Fruit fly (Drosophila melanogaster) whole organism, larva: Measurements from ENCODE around the gene SH3PX1.

Experiments
- noc ChIP-seq: fragments of 200-800 bp; sonication (Bioruptor generic); optimal IDR thresholded peaks from 3 replicates; lab custom pipeline; 2019; ENCODE audit warnings: missing biosample characterization, mild to moderate bottlenecking, missing genetic modification characterization, moderate library complexity

SH3PX1 gene

DNA sequence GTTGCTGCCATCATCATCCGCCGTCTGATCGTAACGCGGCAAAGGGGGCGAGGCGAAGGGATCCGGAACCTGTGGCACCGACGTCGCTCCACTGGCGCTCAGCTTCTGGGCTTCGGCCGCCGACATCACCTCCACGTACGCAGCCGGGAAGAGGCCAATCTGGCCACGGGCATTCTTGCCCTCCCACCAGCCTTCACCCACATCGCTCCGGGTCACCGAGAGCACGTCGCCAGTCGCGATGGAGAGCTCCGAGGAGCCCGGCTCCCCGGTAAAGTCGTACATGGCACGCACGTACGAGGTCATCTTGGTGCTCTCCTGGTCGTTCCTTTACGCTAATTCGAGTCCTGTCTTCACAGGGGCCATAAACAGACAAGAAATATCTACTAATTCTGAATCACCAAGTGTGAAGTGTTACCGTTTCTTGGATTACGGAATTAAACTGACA lies at the start of gene SH3PX1:
TSS of gene SH3PX1 (minus strand) at position 445 of the 445 bp plus-strand sequence.
- no peak for TF ChIP-seq noc

DNA sequence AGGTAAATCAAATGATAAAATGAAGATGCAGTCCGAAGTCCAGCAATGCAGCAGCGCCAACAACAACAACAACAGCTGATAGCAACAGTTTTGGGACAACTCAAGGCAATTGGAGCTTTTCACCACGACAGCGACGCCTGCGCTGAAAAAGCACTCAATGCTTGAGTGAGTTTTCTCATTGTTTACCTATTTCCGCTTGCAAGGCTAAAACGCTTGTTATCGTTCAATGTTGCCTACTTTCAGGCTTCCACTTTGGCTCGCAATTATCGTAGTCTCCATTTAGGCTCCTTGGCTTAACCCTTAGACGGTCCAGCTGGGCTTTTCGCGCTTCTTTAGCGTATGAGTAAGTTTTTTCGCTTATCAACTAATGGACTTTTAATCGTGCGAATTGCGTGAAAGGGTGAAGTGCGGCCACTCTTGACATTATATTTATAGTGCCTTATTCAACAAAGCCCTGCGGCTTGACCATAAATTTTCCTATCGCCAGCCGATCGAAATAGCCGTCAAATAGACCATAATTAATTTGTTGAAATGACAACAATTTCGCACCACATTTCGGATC lies 48.5 kb upstream of the SH3PX1 start:
- TF ChIP-seq noc = peak; percentile 67

DNA sequence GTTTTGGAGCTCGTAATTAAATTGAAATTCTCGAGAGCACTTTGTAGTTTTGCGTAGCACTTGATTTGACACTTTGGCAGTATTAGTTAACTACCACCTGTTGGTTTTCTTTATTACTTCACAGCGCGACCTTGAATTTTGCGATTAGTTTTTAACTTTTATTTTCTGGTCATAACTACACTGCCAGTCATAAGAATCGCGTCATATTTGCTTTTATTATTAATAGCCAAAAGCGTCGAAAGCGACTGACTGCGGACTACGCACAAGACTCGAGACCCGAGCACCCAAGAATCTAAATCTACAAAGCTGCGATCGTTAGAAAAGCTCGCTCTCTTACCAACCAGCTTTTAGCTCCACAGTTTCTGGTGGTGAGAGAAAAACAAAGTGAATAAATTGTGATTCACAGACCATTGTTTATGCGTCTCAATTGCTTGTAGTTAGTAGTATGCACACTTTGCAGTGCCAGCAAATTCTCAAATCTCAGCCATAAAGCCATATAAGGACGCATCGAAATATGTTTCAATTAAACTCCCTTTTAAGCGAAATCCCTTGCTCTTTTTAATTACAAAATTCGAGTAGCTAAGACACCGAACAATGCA lies 46.6 kb upstream of the SH3PX1 start, which contains the start of gene CG42268:
TSS of gene CG42268 (minus strand) at position 245 of the 599 bp plus-strand sequence.
- TF ChIP-seq noc = peak; percentile 9

DNA sequence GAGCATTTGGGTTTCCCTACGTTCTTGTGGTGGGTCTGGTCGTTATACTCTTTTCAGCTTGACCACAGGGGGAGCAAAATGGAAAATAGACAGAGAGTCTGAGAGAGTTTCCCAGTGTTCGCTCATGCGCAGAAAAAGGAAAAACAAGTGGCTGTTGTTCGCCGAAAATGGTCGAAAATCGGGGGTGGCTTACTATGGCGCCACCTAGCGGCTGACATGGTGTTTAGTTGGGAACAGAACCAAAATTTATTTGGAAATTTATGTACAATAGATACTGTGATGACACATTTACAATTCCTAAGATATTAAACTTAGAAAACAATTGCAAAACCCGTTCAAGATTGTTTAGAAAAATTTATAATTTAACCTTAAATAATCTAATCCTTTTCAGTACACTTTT lies 38.0 kb upstream of the SH3PX1 start:
- no peak for TF ChIP-seq noc

DNA sequence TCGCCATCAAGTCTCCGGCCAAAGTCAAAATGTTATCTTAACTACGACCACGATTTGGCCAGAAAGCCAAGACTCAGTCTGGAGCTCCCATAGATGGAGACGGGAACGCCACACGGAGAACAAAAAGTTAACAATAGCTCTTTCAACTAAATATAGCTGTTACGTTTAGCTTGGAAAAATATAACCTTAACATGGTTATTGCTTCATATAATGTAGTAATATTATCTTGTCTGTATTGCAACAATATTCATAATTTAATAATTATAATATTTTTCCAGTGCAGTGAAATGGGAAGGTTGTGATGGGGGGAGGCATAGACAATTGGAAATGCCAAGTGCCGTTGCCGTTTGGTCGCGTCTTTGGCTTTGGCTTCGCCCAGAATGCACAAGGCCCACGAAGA lies 31.8 kb upstream of the SH3PX1 start:
- TF ChIP-seq noc = no peak

DNA sequence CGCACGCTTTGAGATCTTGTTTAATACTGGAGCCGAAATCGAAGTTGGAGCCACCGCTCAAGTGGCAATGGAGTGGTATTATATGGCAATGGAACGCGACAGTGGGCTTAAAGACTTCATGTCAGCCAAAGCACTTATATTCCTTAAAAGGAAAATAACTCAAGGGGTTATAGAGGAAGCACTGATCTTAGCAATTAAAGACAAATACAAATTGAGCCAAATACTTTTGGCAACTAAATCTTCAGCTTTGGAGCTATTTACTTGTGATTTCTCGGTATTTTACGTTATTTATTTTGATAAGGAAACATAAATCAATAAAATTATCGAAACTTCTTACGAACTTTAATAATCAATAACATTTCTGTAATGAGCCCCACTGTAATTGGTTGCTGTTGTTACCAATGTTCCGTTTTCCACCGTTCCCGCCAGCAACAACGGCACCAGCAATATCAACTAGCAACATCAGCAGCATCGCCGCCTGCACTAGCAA lies 30.5 kb upstream of the SH3PX1 start:
- TF ChIP-seq noc = no peak

DNA sequence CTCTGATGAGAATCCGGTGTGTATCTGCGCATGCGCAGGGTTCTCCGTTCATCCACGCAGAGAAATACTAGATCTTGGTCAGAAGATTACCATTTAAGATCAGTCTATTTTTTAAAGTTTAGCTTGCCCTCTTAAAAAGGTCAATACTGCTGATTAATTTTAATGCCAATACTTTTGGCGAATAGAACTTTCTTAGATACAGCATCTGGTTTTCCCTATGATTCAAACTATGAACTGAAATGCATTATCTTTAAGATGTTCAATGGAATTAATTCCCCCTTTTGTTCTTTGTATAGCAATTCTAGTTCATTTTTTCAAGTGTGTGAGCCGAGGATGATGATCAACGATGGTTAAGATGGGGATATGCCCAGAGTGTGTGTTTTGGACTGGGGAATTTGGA lies 28.7 kb upstream of the SH3PX1 start:
- no peak for TF ChIP-seq noc

DNA sequence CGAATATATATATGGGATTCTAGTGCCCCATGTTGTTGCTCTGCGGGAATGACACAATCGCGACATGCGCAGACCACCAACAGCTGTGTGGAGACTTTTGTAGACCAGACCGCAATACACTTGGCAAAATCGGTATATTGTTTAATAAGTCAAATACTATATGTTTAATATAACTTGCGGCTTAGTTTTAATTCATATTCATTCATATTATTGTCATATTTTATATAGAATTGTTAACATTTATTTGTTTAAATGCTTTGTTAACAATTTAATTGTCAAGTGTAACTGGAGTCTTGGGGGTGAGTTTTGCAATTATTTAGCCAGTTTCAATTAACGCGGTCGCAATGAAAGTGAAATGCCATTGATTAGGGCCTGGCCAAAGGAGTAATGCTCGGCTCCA lies 26.0 kb upstream of the SH3PX1 start:
- TF ChIP-seq noc = no peak

DNA sequence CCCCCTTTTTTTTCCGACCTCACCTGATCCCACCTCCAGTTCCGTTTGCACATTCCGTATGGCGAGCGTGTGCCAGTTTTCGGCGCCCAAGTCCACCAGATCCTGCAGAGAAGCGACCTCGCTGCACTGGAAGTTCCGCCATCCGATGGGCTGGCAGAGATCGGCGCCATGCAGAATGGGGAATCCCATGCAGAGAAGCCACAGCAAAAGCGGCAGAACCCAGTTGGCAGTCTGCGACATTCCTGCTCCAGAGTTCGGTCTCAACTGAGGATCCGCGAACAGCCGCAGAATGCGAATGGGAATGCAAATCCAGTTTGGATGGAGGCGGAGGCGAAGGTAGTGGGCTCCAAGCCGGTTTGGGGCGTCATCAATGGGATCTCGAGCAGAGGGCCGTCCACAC lies 19.9 kb upstream of the SH3PX1 start, which contains the start of gene CG6749:
TSS of gene CG6749 (minus strand) at position 245 of the 400 bp plus-strand sequence.
- no peak for TF ChIP-seq noc

DNA sequence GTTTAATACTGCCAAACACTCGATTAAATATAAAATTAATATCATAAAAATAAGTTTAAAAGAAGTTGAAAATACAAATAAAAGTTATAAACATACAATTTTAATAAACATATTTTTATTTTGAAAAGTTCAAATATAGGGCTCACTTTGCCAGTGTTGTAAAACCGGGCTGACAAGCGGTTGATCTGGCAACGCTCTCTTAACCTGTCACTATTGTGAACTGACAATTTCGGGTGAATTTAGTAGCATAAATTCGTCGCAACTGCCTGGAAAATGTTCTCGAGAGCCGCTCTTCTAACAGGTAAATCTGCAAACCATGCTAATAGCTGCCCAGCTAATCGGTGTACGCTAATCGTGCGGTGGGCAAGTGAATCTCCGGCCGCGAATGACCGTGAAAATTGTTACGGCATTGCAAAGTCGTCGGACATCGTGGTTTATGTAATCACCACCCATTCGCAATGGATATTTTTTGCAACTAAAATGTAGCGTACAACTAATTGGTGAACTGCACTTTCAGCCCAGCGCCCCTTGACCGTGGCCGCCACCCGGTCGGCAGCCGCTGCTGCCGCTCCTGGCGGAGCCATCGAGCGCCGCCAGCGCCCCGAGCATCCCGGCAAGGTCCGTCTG lies 16.3 kb upstream of the SH3PX1 start, which contains the start of gene ATPsynB:
TSS of gene ATPsynB (plus strand) at position 205 of the 627 bp plus-strand sequence.
- no peak for TF ChIP-seq noc

DNA sequence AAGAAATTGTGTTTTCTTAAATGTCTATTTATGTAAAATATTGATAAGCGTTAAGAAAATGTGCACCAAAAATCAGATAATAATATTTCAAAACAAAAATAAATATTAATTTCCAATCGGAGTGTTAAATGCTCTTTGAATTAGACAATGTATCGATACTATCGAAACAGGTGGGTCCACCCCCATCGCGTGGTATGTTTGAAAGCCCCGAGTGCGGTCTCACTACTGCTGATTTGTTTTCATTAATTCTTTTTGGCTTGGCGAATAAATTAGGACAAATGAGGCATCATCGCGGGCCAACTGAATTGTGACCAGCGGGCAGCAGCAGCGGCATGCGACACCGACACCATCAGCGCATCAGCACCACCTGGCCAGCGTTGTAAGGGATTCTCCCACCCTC lies 13.1 kb upstream of the SH3PX1 start, which contains the start of gene Naa60:
TSS of gene Naa60 (plus strand) at position 189 of the 400 bp plus-strand sequence.
- no peak for TF ChIP-seq noc

DNA sequence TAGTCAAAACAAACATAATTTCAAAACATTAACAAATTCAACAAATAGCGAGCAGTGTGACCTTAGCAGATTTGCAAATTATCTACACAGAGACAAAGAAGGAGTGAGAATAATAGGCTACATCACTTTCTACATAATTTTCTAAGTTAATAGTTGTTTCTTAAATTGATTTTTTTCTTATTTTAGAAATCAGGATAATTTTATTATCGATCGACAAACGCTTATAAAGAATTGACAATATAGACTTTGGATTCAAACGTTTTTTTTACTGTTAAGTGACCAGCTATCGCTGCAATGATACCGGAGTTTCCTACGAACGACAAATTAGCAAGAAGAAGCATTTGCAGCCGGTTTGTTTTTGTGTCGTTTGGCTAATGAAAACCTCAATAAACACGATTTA lies 9.5 kb upstream of the SH3PX1 start, which contains the start of the genes nbs and defl:
TSS of gene nbs (minus strand) at position 87 of the 400 bp plus-strand sequence.
TSS of gene defl (plus strand) at position 316 of the 400 bp plus-strand sequence.
- peak; percentile 42 for TF ChIP-seq noc

DNA sequence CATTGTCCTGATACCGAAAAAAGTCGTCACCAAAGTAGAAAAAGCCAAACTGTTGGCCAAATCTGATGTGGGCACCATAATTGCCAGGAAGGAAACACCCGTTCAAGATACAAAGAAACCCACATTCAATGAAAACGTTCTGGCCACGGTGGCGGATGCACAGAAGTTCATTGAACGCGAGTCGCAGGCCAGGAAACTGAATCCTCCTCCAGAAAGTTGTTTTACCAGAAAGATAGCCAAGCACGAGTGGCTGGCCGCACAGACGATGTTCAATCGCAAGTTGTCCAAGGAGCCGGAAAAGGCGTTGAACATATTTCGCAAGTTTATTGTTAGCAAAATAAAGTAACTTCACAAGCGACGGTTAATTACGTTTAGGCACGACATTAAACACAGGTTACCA lies 6.5 kb upstream of the SH3PX1 start:
- TF ChIP-seq noc = no peak

DNA sequence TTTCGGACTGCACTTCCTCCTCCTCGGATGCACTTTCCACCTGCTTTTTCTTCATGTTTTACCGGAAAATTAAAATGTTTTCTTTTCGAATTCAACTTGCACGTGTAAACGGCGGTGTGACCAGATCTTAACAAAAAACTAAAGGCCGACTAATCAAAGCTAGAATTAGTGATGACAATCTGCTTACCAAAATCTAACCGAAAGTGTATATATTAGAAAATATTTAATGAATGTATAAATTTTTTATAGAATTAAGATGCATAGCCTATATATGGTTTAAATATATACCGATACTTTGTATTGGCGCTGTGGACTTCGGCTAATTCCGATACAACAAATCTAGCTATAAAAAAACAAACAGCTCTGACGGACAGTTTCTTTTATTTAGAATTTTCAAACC lies 5.3 kb upstream of the SH3PX1 start, which contains the start of the genes CG18178 and CG14174:
TSS of gene CG18178 (minus strand) at position 216 of the 400 bp plus-strand sequence.
TSS of gene CG14174 (plus strand) at position 400 of the 400 bp plus-strand sequence.
- TF ChIP-seq noc = peak; percentile 58

DNA sequence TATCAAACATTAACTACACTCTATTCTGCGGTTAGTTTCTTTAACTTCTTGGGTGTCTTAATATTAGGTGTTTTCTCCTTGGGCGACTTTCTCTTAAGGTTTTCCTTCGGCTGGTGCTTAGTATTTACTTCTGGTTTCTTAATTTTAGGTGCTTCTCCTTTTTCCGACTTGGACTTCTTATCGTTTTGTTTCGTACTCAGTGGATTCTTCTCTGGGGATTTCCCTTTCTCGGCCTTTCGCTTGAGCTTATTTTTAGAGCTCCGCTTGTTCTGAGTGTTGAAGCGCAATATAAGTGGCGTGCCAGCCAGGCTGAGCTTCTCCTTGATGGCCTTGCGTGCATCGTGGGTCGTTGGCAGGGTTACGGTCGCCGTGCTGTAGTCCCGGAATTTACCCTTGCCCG lies 4.2 kb upstream of the SH3PX1 start:
- TF ChIP-seq noc = no peak

DNA sequence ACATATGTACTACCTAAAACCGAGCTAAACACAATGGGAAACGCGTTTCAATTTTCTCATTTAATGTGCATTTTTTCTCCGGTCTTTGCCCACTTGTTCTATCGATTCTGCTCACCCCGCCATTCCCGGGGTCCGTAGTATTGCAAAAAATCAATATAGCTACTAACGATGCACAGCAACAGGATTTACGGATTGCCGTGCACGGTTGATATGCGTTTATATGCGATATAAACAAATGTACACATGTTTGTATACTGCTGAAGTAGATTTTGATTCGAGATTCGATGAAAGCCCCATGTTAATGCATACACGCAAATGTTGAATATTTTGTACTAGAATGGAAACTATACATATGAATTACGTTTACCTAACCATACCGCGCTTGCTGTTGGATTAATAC lies 3.5 kb upstream of the SH3PX1 start:
- TF ChIP-seq noc = no peak

DNA sequence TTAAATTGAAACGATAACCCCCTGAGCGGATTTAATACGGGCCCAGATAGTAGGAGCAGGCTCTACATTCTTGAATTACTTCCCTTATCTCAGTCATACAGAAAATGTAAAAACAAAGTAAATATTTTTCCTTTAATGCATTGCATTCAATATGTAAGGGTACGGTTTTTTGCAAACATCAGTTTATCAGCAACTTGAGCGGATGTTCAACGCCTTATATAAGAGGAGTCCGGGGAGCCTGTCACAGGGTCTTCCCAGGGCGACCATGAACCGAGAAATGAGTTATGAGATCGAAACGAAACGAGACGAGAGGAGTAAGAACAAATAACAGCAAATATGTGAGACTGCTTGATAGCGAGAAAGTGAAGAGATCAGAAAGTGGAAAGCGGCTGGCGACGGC lies 3.0 kb upstream of the SH3PX1 start:
- no peak for TF ChIP-seq noc
